Fruit fly (Drosophila melanogaster) whole organism, embryonic: ENCODE results near the gene CG18577.

Experiments used
- Ada2b ChIP-seq: fragments of 200-800 bp; sonication (Bioruptor generic); IDR thresholded peaks from 2 replicates; pipeline ENCODE4 v1.3.6; 2022; ENCODE audit warnings: missing biosample characterization, missing genetic modification characterization
- Awh ChIP-seq: fragments of 200-800 bp; sonication (Bioruptor generic); IDR thresholded peaks from 2 replicates; pipeline ENCODE4, ENCODE4 v1.3.6; 2022; ENCODE audit warnings: missing biosample characterization, missing genetic modification characterization
- Bteb2 ChIP-seq: fragments of 200-800 bp; sonication (Bioruptor generic); optimal IDR thresholded peaks from 2 replicates; lab custom pipeline; 2016; ENCODE audit warnings: missing biosample characterization, missing genetic modification characterization
- CG10267 ChIP-seq: fragments of 200-800 bp; sonication (Bioruptor generic); optimal IDR thresholded peaks from 2 replicates; lab custom pipeline; 2018; ENCODE audit warnings: missing biosample characterization, mild to moderate bottlenecking, missing genetic modification characterization, moderate library complexity
- CG11504 ChIP-seq: fragments of 200-800 bp; sonication (Bioruptor generic); optimal IDR thresholded peaks from 3 replicates; lab custom pipeline; 2019; ENCODE audit warnings: missing biosample characterization, mild to moderate bottlenecking, missing genetic modification characterization, moderate library complexity
- CG13894 ChIP-seq: fragments of 200-800 bp; sonication (Bioruptor generic); optimal IDR thresholded peaks from 3 replicates; lab custom pipeline; 2018; ENCODE audit warnings: missing biosample characterization, mild to moderate bottlenecking, missing genetic modification characterization, moderate library complexity
- CG14710 ChIP-seq: fragments of 200-800 bp; sonication (Bioruptor generic); optimal IDR thresholded peaks from 3 replicates; lab custom pipeline; 2019; ENCODE audit warnings: missing biosample characterization, mild to moderate bottlenecking, missing genetic modification characterization, moderate library complexity
- CG1602 ChIP-seq: fragments of 200-800 bp; sonication (Bioruptor generic); optimal IDR thresholded peaks from 3 replicates; lab custom pipeline; 2016; ENCODE audit warnings: missing biosample characterization, missing genetic modification characterization
- CG30431 ChIP-seq: fragments of 200-800 bp; sonication (Bioruptor generic); optimal IDR thresholded peaks from 2 replicates; lab custom pipeline; 2017; ENCODE audit warnings: missing biosample characterization, missing genetic modification characterization
- CG31224 ChIP-seq: fragments of 200-800 bp; sonication (Bioruptor generic); IDR thresholded peaks from 2 replicates; pipeline ENCODE4 v1.3.6; 2022; ENCODE audit warnings: missing biosample characterization, missing genetic modification characterization
- CG3281 ChIP-seq: fragments of 200-800 bp; sonication (Bioruptor generic); optimal IDR thresholded peaks from 3 replicates; lab custom pipeline; 2017; ENCODE audit warnings: missing biosample characterization, mild to moderate bottlenecking, missing genetic modification characterization
- CG33557 ChIP-seq: fragments of 200-800 bp; sonication (Bioruptor generic); optimal IDR thresholded peaks from 2 replicates; lab custom pipeline; 2019; ENCODE audit warnings: missing biosample characterization, mild to moderate bottlenecking, missing genetic modification characterization, moderate library complexity
- CG4328 ChIP-seq: fragments of 200-800 bp; sonication (Bioruptor generic); optimal IDR thresholded peaks from 3 replicates; lab custom pipeline; 2017; ENCODE audit warnings: missing biosample characterization, missing genetic modification reagents, missing genetic modification characterization
- CG5180 ChIP-seq: fragments of 200-800 bp; sonication (Bioruptor generic); optimal IDR thresholded peaks from 3 replicates; lab custom pipeline; 2017; ENCODE audit warnings: missing biosample characterization, missing genetic modification characterization, mild to moderate bottlenecking, moderate library complexity, missing genetic modification reagents
- CG6175 ChIP-seq: fragments of 200-800 bp; sonication (Bioruptor generic); IDR thresholded peaks from 3 replicates; pipeline ENCODE4 v1.3.6; 2022; ENCODE audit warnings: missing biosample characterization, missing genetic modification characterization
- CG7271 ChIP-seq: fragments of 200-800 bp; sonication (Bioruptor generic); optimal IDR thresholded peaks from 2 replicates; lab custom pipeline; 2018; ENCODE audit warnings: missing biosample characterization, mild to moderate bottlenecking, missing genetic modification characterization, moderate library complexity
- CG7963 ChIP-seq: fragments of 200-800 bp; sonication (Bioruptor generic); IDR thresholded peaks from 3 replicates; pipeline ENCODE4 v1.3.6; 2022; ENCODE audit warnings: missing biosample characterization, missing genetic modification characterization; ENCODE audit not compliant: partially characterized antibody
- CG7987 ChIP-seq: fragments of 200-800 bp; sonication (Bioruptor generic); optimal IDR thresholded peaks from 2 replicates; lab custom pipeline; 2018; ENCODE audit warnings: missing biosample characterization, mild to moderate bottlenecking, missing genetic modification characterization, moderate library complexity
- CG8281 ChIP-seq: fragments of 200-800 bp; sonication (Bioruptor generic); optimal IDR thresholded peaks from 2 replicates; lab custom pipeline; 2018; ENCODE audit warnings: missing biosample characterization, mild to moderate bottlenecking, missing genetic modification characterization, moderate library complexity
- CTCF ChIP-seq: fragments of 200-800 bp; sonication (Bioruptor generic); optimal IDR thresholded peaks from 2 replicates; lab custom pipeline; 2017; ENCODE audit warnings: missing biosample characterization, mild to moderate bottlenecking, missing genetic modification characterization, moderate library complexity
- Camta ChIP-seq: fragments of 200-800 bp; sonication (Bioruptor generic); optimal IDR thresholded peaks from 2 replicates; lab custom pipeline; 2016; ENCODE audit warnings: missing biosample characterization, missing genetic modification characterization
- D ChIP-seq, 2 experiments: fragments of 200-800 bp in 1 of 2; fragments of >200 bp in 1 of 2; sonication (Bioruptor generic) in 1 of 2; optimal IDR thresholded peaks; 2 replicates in 1 of 2; 3 replicates in 1 of 2; lab custom pipeline; 2017; ENCODE audit warnings: mild to moderate bottlenecking in 1 of 2, missing biosample characterization in 1 of 2, missing genetic modification characterization in 1 of 2, missing genetic modification reagents in 1 of 2
- Deaf1 ChIP-seq: fragments of 200-800 bp; optimal IDR thresholded peaks from 3 replicates; lab custom pipeline; 2019; ENCODE audit warnings: missing biosample characterization, mild to moderate bottlenecking, missing genetic modification characterization, moderate library complexity
- Dll ChIP-seq: fragments of 200-800 bp; sonication (Bioruptor generic); IDR thresholded peaks from 4 replicates; pipeline ENCODE4 v1.3.6; 2022; ENCODE audit warnings: missing biosample characterization, missing genetic modification characterization; ENCODE audit not compliant: partially characterized antibody
- HHEX ChIP-seq: fragments of 200-800 bp; sonication (Bioruptor generic); optimal IDR thresholded peaks from 3 replicates; lab custom pipeline; 2017; ENCODE audit warnings: missing biosample characterization, mild to moderate bottlenecking, missing genetic modification characterization, missing genetic modification reagents
- Hmx ChIP-seq: fragments of 200-800 bp; sonication (Bioruptor generic); optimal IDR thresholded peaks from 2 replicates; lab custom pipeline; 2016; ENCODE audit warnings: missing biosample characterization, missing genetic modification characterization
- Kr ChIP-seq: fragments of 200-800 bp; sonication (Bioruptor generic); optimal IDR thresholded peaks from 2 replicates; lab custom pipeline; 2017; ENCODE audit warnings: missing biosample characterization, mild to moderate bottlenecking, missing genetic modification characterization
- Mad ChIP-seq: fragments of 200-800 bp; sonication (Bioruptor generic); optimal IDR thresholded peaks from 2 replicates; lab custom pipeline; 2016; ENCODE audit warnings: missing biosample characterization, missing genetic modification characterization
- Myb ChIP-seq: fragments of 200-800 bp; sonication (Bioruptor generic); optimal IDR thresholded peaks from 2 replicates; lab custom pipeline; 2016; ENCODE audit warnings: missing biosample characterization, missing genetic modification characterization
- Scr ChIP-seq: fragments of 200-800 bp; sonication (Bioruptor generic); IDR thresholded peaks from 2 replicates; pipeline ENCODE4 v1.3.6; 2022; ENCODE audit warnings: missing biosample characterization, missing genetic modification characterization; ENCODE audit not compliant: partially characterized antibody
- ab ChIP-seq: fragments of 200-800 bp; sonication (Bioruptor generic); optimal IDR thresholded peaks from 2 replicates; lab custom pipeline; 2016; ENCODE audit warnings: missing biosample characterization, missing genetic modification characterization
- ara ChIP-seq: fragments of 200-800 bp; sonication (Bioruptor generic); IDR thresholded peaks from 2 replicates; pipeline ENCODE4 v1.3.6; 2022; ENCODE audit warnings: missing biosample characterization, missing genetic modification characterization
- bbx ChIP-seq: fragments of 200-800 bp; sonication (Bioruptor generic); IDR thresholded peaks from 2 replicates; pipeline ENCODE4 v1.3.6; 2022; ENCODE audit warnings: missing biosample characterization, missing genetic modification characterization; ENCODE audit not compliant: partially characterized antibody
- cato ChIP-seq: fragments of 200-800 bp; sonication (Bioruptor generic); optimal IDR thresholded peaks from 2 replicates; lab custom pipeline; 2016; ENCODE audit warnings: missing biosample characterization, missing genetic modification characterization, borderline replicate concordance
- dan ChIP-seq: fragments of 200-800 bp; sonication (Bioruptor generic); IDR thresholded peaks from 2 replicates; pipeline ENCODE4 v1.3.6; 2022; ENCODE audit warnings: missing biosample characterization, missing genetic modification characterization
- danr ChIP-seq: fragments of 200-800 bp; sonication (Bioruptor generic); IDR thresholded peaks from 2 replicates; pipeline ENCODE4 v1.3.6; 2022; ENCODE audit warnings: missing biosample characterization, missing genetic modification characterization
- disco-r ChIP-seq: fragments of 200-800 bp; sonication (Bioruptor generic); optimal IDR thresholded peaks from 2 replicates; lab custom pipeline; 2016; ENCODE audit warnings: missing biosample characterization, missing genetic modification characterization
- dpn ChIP-seq, 2 experiments: fragments of 200-800 bp; sonication (Bioruptor generic); optimal IDR thresholded peaks; 3 replicates each; lab custom pipeline; 2016; ENCODE audit warnings: missing biosample characterization in 2 of 2, missing genetic modification characterization in 2 of 2
- ham ChIP-seq: fragments of 200-800 bp; sonication (Bioruptor generic); IDR thresholded peaks from 2 replicates; pipeline ENCODE4 v1.3.6; 2022; ENCODE audit warnings: missing biosample characterization, missing genetic modification characterization
- knrl ChIP-seq: fragments of 200-800 bp; sonication (Bioruptor generic); IDR thresholded peaks from 3 replicates; pipeline ENCODE4 v1.3.6; 2022; ENCODE audit warnings: missing biosample characterization, missing genetic modification characterization; ENCODE audit not compliant: partially characterized antibody
- maf-S ChIP-seq: fragments of 200-800 bp; sonication (Bioruptor generic); optimal IDR thresholded peaks from 2 replicates; lab custom pipeline; 2016; ENCODE audit warnings: missing biosample characterization, missing genetic modification characterization
- nerfin-2 ChIP-seq: fragments of 200-800 bp; sonication (Bioruptor generic); IDR thresholded peaks from 2 replicates; pipeline ENCODE4 v1.3.6; 2022; ENCODE audit warnings: missing biosample characterization, missing genetic modification characterization; ENCODE audit not compliant: partially characterized antibody
- pan ChIP-seq, 4 experiments: fragments of >200 bp in 3 of 4; fragments of 200-800 bp in 1 of 4; sonication (Bioruptor generic) in 1 of 4; optimal IDR thresholded peaks in 3 of 4; IDR thresholded peaks in 1 of 4; 2 replicates each; pipeline versions ENCODE4 v1.3.6 to Lab custom; 2017 to 2022; ENCODE audit warnings: missing biosample characterization in 2 of 4, missing genetic modification characterization in 2 of 4, mixed read lengths in 1 of 4
- repo ChIP-seq: fragments of 200-800 bp; sonication (Bioruptor generic); optimal IDR thresholded peaks from 2 replicates; lab custom pipeline; 2016; ENCODE audit warnings: missing biosample characterization, missing genetic modification characterization
- shn ChIP-seq: fragments of 200-800 bp; sonication (Bioruptor generic); optimal IDR thresholded peaks from 3 replicates; lab custom pipeline; 2016; ENCODE audit warnings: missing biosample characterization, missing genetic modification characterization
- sob ChIP-seq: fragments of 200-800 bp; sonication (Bioruptor generic); IDR thresholded peaks from 2 replicates; pipeline ENCODE4 v1.3.6; 2022; ENCODE audit warnings: missing biosample characterization, missing genetic modification characterization
- sr ChIP-seq: fragments of 200-800 bp; sonication (Bioruptor generic); IDR thresholded peaks from 3 replicates; pipeline ENCODE4 v1.3.6; 2022; ENCODE audit warnings: missing biosample characterization, missing genetic modification characterization
- sug ChIP-seq: fragments of 200-800 bp; optimal IDR thresholded peaks from 2 replicates; lab custom pipeline; 2019; ENCODE audit warnings: missing biosample characterization, mild to moderate bottlenecking, missing genetic modification characterization, moderate library complexity
- zfh1 ChIP-seq: fragments of 200-800 bp; sonication (Bioruptor generic); IDR thresholded peaks from 3 replicates; pipeline ENCODE4 v1.3.6; 2022; ENCODE audit warnings: missing biosample characterization, missing genetic modification characterization

Gene CG18577

dm6 chr3R:11214449-11214950 is 18.6 kb downstream of the CG18577 start, which contains the start of gene ZnT86D (continued):
- no peak for TF ChIP-seq CG7963 (GFP tag; lab: Robert Waterston, UW)
- TF ChIP-seq dan: no peak
- peak; percentile 44 to 47 for TF ChIP-seq dpn (GFP tag; optimal IDR thresholded peaks at IDR 0.05; lab: Kevin White, UChicago)
- no peak for TF ChIP-seq CG31224
- TF ChIP-seq Mad: peak; percentile 42
- TF ChIP-seq knrl: no peak
- peak; percentile 55 for TF ChIP-seq CG33557 (GFP tag; lab: Kevin White, UChicago)
- TF ChIP-seq disco-r (GFP tag; lab: Kevin White, UChicago): no peak
- TF ChIP-seq CG14710 (tag; lab: Kevin White, UChicago): peak; percentile 86
- no peak for TF ChIP-seq CG30431 (GFP tag; lab: Kevin White, UChicago)
- TF ChIP-seq Camta (GFP tag; lab: Kevin White, UChicago): peak; percentile 35
- peak; percentile 33 for TF ChIP-seq HHEX (GFP tag; lab: Kevin White, UChicago)
- TF ChIP-seq CG6175 (GFP tag; lab: Robert Waterston, UW): no peak
- no peak for TF ChIP-seq CG7271 (tag; lab: Kevin White, UChicago)
- TF ChIP-seq Deaf1 (tag; lab: Kevin White, UChicago): peak; percentile 34
- TF ChIP-seq D (optimal IDR thresholded peaks at IDR 0.05; lab: Kevin White, UChicago): no peak
- peak; percentile 12 for TF ChIP-seq D (GFP tag; optimal IDR thresholded peaks at IDR 0.05; lab: Kevin White, UChicago)
- TF ChIP-seq CG3281 (GFP tag; lab: Kevin White, UChicago): peak; percentile 66
- TF ChIP-seq CG8281 (tag; lab: Kevin White, UChicago): peak; percentile 33
- TF ChIP-seq CG10267 (tag; lab: Kevin White, UChicago): peak; percentile 54
- peak; percentile 80 for TF ChIP-seq sug (tag; lab: Kevin White, UChicago)
- TF ChIP-seq ham (GFP tag; lab: Robert Waterston, UW): no peak
- TF ChIP-seq repo (GFP tag; lab: Kevin White, UChicago): no peak
- TF ChIP-seq Ada2b: peak; percentile 36; the same call in 1 of the 2 replicates
- TF ChIP-seq CG7987: peak; percentile 4
- no peak for TF ChIP-seq sr
- no peak for TF ChIP-seq Awh (GFP tag; lab: Robert Waterston, UW)
- 0 out of 2 replicates have a peak, but pooled peaks have one; percentile 8 for TF ChIP-seq ara (GFP tag; lab: Robert Waterston, UW)
- no peak for TF ChIP-seq pan (optimal IDR thresholded peaks at IDR 0.05; lab: Kevin White, UChicago)
- no peak for TF ChIP-seq pan (GFP tag; optimal IDR thresholded peaks at IDR 0.05 in 1 of 2, IDR thresholded peaks at IDR 0.05 in 1 of 2)
- TF ChIP-seq Myb (GFP tag; lab: Kevin White, UChicago): peak; percentile 38
- no peak for TF ChIP-seq Scr (GFP tag; lab: Robert Waterston, UW)
- no peak for TF ChIP-seq danr
- no peak; the same call in 1 of the 2 replicates for TF ChIP-seq bbx
- no peak for TF ChIP-seq nerfin-2 (GFP tag; lab: Robert Waterston, UW)
- no peak for TF ChIP-seq Kr (GFP tag; lab: Kevin White, UChicago)
- peak; percentile 69 for TF ChIP-seq shn (GFP tag; lab: Kevin White, UChicago)
- TF ChIP-seq cato (GFP tag; lab: Kevin White, UChicago): no peak
- TF ChIP-seq ab (GFP tag; lab: Kevin White, UChicago): no peak
- peak; percentile 59 for TF ChIP-seq CG4328 (GFP tag; lab: Kevin White, UChicago)
- peak; percentile 36 for TF ChIP-seq CG5180
- peak; percentile 50 for TF ChIP-seq Bteb2 (GFP tag; lab: Kevin White, UChicago)
- peak; percentile 80 for TF ChIP-seq CG1602 (GFP tag; lab: Kevin White, UChicago)
- no peak for TF ChIP-seq zfh1
- TF ChIP-seq CG11504: peak; percentile 72
- TF ChIP-seq Hmx (GFP tag; lab: Kevin White, UChicago): no peak
- TF ChIP-seq Dll (GFP tag; lab: Robert Waterston, UW): no peak
- peak; percentile 79 for TF ChIP-seq CG13894
- peak; percentile 60; the same call in 1 of the 2 replicates for TF ChIP-seq sob (GFP tag; lab: Robert Waterston, UW)
- TF ChIP-seq maf-S (GFP tag; lab: Kevin White, UChicago): peak; percentile 11
- no peak for TF ChIP-seq CTCF (GFP tag; lab: Kevin White, UChicago)
